Worm (Caenorhabditis elegans): ENCODE data around the gene nspg-12.

DNA sequence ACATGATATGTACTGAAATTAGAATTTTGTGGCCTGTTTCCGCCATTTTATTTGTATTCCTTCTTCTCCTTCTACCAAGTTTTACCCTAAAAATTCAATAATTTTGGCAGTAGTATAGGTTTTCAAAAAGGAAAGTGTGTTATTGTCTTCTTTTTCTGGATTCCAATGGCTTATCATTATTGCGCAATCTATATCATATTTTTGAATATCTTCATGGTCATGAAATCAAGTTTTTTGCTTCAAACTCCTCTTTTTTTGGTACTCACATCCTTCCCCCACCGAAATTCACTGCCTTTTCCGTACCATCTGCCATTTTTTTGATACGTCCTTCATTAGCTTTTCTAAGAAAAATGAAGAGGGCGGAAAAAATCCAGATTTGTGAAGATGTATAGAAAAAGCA is 8.3 kb upstream of the nspg-12 start:
- TF ChIP-seq T22C8.4 (GFP tag; IDR thresholded peaks at IDR 0.05) (no peak), klf-2 (GFP tag; conservative IDR thresholded peaks at IDR 0.05) (no peak), ref-1 (GFP tag; conservative IDR thresholded peaks at IDR 0.05) (no peak), flt-1 (GFP tag; IDR thresholded peaks at IDR 0.05) (no peak), med-1 (GFP tag; optimal IDR thresholded peaks at IDR 0.05; ENCODE audit: insufficient read depth) (no peak), cog-1 (tag; optimal IDR thresholded peaks at IDR 0.05) (no peak)
